Worm (Caenorhabditis elegans): ENCODE data around the gene Y54G9A.9.

ce11 chrII:13756232-13756631, 26.7 kb downstream of the Y54G9A.9 start:
- TF ChIP-seq fkh-10 (GFP tag; optimal IDR thresholded peaks at IDR 0.05), result no peak
- no peak for TF ChIP-seq pax-1 (tag; optimal IDR thresholded peaks at IDR 0.05)
- TF ChIP-seq ceh-22 (tag; optimal IDR thresholded peaks at IDR 0.05), result no peak
- no peak for TF ChIP-seq pha-4 (tag; optimal IDR thresholded peaks at IDR 0.05)
- TF ChIP-seq pqm-1 (tag; optimal IDR thresholded peaks at IDR 0.05), result no peak
- TF ChIP-seq pha-2 (tag; optimal IDR thresholded peaks at IDR 0.05), result no peak
- TF ChIP-seq Y22D7AL.16 (tag; optimal IDR thresholded peaks at IDR 0.05), result no peak
- no peak for TF ChIP-seq sox-4 (tag; optimal IDR thresholded peaks at IDR 0.05)
- no peak for TF ChIP-seq rnt-1 (tag; optimal IDR thresholded peaks at IDR 0.05)
- TF ChIP-seq ama-1 (optimal IDR thresholded peaks at IDR 0.05), result no peak
- no peak for TF ChIP-seq tbx-2 (tag; optimal IDR thresholded peaks at IDR 0.05)
- TF ChIP-seq ceh-18 (tag; optimal IDR thresholded peaks at IDR 0.05), result no peak
- no peak for TF ChIP-seq dve-1 (tag; optimal IDR thresholded peaks at IDR 0.05)

Measured in whole organism, late embryonic.